Fruit fly (Drosophila melanogaster): ENCODE data around the gene CG14621.

CG14621 gene

DNA sequence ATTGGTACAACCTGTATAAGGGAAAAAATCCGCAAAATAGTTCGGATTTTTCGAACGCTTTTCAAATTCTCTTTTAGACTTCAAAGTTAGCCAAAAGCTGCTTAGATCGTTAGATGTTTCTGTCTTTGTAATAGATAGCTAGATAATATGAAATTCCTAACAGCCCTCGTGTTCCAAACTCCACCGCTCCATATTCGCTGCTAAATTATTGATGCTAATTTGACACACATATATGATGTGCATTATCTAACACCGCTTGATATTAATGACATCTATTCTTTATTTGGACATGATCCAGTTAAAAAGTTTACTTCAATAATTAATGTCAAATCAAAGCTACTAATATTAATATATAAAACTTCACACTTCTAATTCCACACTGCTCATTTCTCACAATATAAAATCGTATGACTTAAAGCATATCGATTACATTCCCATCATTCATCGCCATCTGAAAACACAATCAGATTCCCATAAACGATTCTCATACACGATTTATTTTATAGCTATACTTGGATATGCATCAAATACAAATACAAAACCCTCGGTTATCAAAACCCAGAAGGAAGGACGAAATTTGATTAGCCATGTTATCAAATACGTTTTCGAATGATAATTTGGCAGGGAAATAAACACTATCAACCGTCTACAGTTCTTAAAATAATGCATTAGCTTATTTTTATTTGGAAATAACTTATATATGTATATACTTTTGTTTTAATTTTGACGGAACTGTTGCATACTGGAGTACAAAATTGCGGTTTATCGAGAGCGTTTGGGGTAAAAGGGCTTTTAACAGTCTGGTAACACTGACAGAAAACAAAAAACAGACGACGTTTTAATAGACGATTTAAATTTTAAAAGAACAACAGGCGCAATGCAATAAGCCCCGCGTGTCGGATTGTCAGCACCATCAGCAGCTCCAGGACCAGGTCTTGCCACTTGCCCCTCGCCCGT, at the start of gene CG14621 (continued):
- TF ChIP-seq CG4617 (GFP tag; optimal IDR thresholded peaks at IDR 0.05; ENCODE audit: borderline replicate concordance) (no peak), CG13287 (GFP tag; IDR thresholded peaks at IDR 0.05; ENCODE audit: partially characterized antibody) (no peak), knrl (GFP tag; IDR thresholded peaks at IDR 0.05; ENCODE audit: partially characterized antibody) (peak; percentile 45; the same call in 2 of the 3 replicates), Adf1 (GFP tag; IDR thresholded peaks at IDR 0.05) (no peak), row (GFP tag; IDR thresholded peaks at IDR 0.05) (0 out of 3 replicates have a peak, but pooled peaks have one; percentile 7), cad (GFP tag; optimal IDR thresholded peaks at IDR 0.05) (no peak), nerfin-1 (tag; optimal IDR thresholded peaks at IDR 0.05) (no peak), Taf1 (GFP tag; IDR thresholded peaks at IDR 0.05) (no peak), gsb-n (tag; optimal IDR thresholded peaks at IDR 0.05) (no peak), CG31388 (GFP tag; optimal IDR thresholded peaks at IDR 0.05) (no peak), Med (GFP tag) (peak; percentile 0), Sox100B (GFP tag; optimal IDR thresholded peaks at IDR 0.05) (no peak), unpg (GFP tag; optimal IDR thresholded peaks at IDR 0.05) (no peak), CG1024 (GFP tag; IDR thresholded peaks at IDR 0.05) (peak; percentile 77), zfh1 (GFP tag; IDR thresholded peaks at IDR 0.05) (no peak), BEAF-32 (GFP tag; optimal IDR thresholded peaks at IDR 0.05) (peak; percentile 59), bab2 (GFP tag; optimal IDR thresholded peaks at IDR 0.05) (no peak), CG43689 (GFP tag; IDR thresholded peaks at IDR 0.05) (no peak), CG13296 (GFP tag; optimal IDR thresholded peaks at IDR 0.05) (no peak), dmrt11E (tag; optimal IDR thresholded peaks at IDR 0.05) (peak; percentile 7), CG8388 (GFP tag; optimal IDR thresholded peaks at IDR 0.05) (no peak), so (GFP tag; IDR thresholded peaks at IDR 0.05) (no peak), HLH4C (GFP tag; IDR thresholded peaks at IDR 0.05; ENCODE audit: partially characterized antibody) (0 out of 3 replicates have a peak, but pooled peaks have one; percentile 33), ab (GFP tag; optimal IDR thresholded peaks at IDR 0.05) (no peak), CG2712 (tag; optimal IDR thresholded peaks at IDR 0.05) (peak; percentile 7), CG2129 (GFP tag; IDR thresholded peaks at IDR 0.05; ENCODE audit: partially characterized antibody) (no peak), CG1602 (GFP tag; optimal IDR thresholded peaks at IDR 0.05) (no peak), z (GFP tag; IDR thresholded peaks at IDR 0.05) (no peak), Blimp-1 (GFP tag; optimal IDR thresholded peaks at IDR 0.05) (no peak), tx (GFP tag; optimal IDR thresholded peaks at IDR 0.05) (no peak), lov (optimal IDR thresholded peaks at IDR 0.05) (no peak), lov (GFP tag; IDR thresholded peaks at IDR 0.05) (no peak), Scr (GFP tag; IDR thresholded peaks at IDR 0.05; ENCODE audit: partially characterized antibody) (peak; percentile 47; the same call in 1 of the 2 replicates), inv (GFP tag; IDR thresholded peaks at IDR 0.05; ENCODE audit: partially characterized antibody) (peak; percentile 29; the same call in 1 of the 2 replicates), CoRest (tag; optimal IDR thresholded peaks at IDR 0.05) (peak; percentile 12), Max (GFP tag; optimal IDR thresholded peaks at IDR 0.05) (no peak), HmgD (GFP tag; optimal IDR thresholded peaks at IDR 0.05) (no peak), CG8765 (GFP tag; IDR thresholded peaks at IDR 0.05) (no peak), CG6813 (GFP tag; optimal IDR thresholded peaks at IDR 0.05) (no peak), CG11696 (GFP tag; IDR thresholded peaks at IDR 0.05) (no peak), CG12659 (GFP tag; optimal IDR thresholded peaks at IDR 0.05) (peak; percentile 16), tin (GFP tag; optimal IDR thresholded peaks at IDR 0.05) (no peak), fd102C (GFP tag; optimal IDR thresholded peaks at IDR 0.05) (no peak), sisA (GFP tag; IDR thresholded peaks at IDR 0.05) (no peak), CG12104 (GFP tag; optimal IDR thresholded peaks at IDR 0.05) (no peak), CG14710 (tag; optimal IDR thresholded peaks at IDR 0.05) (peak; percentile 24), wor (GFP tag; IDR thresholded peaks at IDR 0.05) (no peak), CG15696 (tag; optimal IDR thresholded peaks at IDR 0.05) (peak; percentile 41)
